Worm (Caenorhabditis elegans) whole organism, young adult: ENCODE data around the gene anmt-1.

Source experiments
- ZK185.1 ChIP-seq: sonication (generic microtip); optimal IDR thresholded peaks from 2 replicates; lab custom pipeline; 2016; ENCODE audit warnings: mild to moderate bottlenecking, missing genetic modification characterization, missing compliant biosample characterization; ENCODE audit not compliant: poor library complexity, severe bottlenecking
- nhr-27 ChIP-seq: fragments of 200-800 bp; sonication (Bioruptor generic); optimal IDR thresholded peaks from 2 replicates; lab custom pipeline; 2018; ENCODE audit warnings: mild to moderate bottlenecking, missing genetic modification characterization, moderate library complexity, missing compliant biosample characterization
- snpc-3.4 ChIP-seq: sonication (generic microtip); optimal IDR thresholded peaks from 2 replicates; lab custom pipeline; 2017; ENCODE audit warnings: missing genetic modification characterization, mild to moderate bottlenecking, missing compliant biosample characterization, antibody characterized with exemption, moderate library complexity, missing genotype, missing genetic modification reagents

- TF ChIP-seq nhr-27 (tag; lab: Kevin White, UChicago) (no peak), snpc-3.4 (tag; lab: Kevin White, UChicago) (no peak), ZK185.1 (tag; lab: Kevin White, UChicago) (no peak)
Measured at ce11 chrIII:8718592-8718991, 34.0 kb downstream of the anmt-1 start.
